Fruit fly (Drosophila melanogaster): ENCODE data around the gene CG11267.

dm6 chr3L:13041292-13042067 is 25.6 kb downstream of the CG11267 start, which contains the start of gene RpS4:
- TF ChIP-seq CG11617 (GFP tag; optimal IDR thresholded peaks at IDR 0.05): peak; percentile 91
- TF ChIP-seq CG7045 (GFP tag; optimal IDR thresholded peaks at IDR 0.05): peak; percentile 89
- peak; percentile 61 for TF ChIP-seq cic (GFP tag; optimal IDR thresholded peaks at IDR 0.05)
- peak; percentile 81 for TF ChIP-seq toe (GFP tag; optimal IDR thresholded peaks at IDR 0.05)
- TF ChIP-seq Crg-1 (GFP tag; optimal IDR thresholded peaks at IDR 0.05): peak; percentile 93
- no peak for TF ChIP-seq kay (GFP tag; ENCODE audit: borderline replicate concordance)
- TF ChIP-seq cnc (optimal IDR thresholded peaks at IDR 0.05): no peak
- peak; percentile 71 for TF ChIP-seq tj (GFP tag; optimal IDR thresholded peaks at IDR 0.05)
- no peak for TF ChIP-seq CG5204 (GFP tag; optimal IDR thresholded peaks at IDR 0.05)
